Worm (Caenorhabditis elegans) whole organism, early embryonic: ENCODE data around the gene C46E10.3.

Source experiments
- B0310.2 ChIP-seq: sonication (generic microtip); optimal IDR thresholded peaks from 2 replicates; lab custom pipeline; 2016; ENCODE audit warnings: mild to moderate bottlenecking, missing genetic modification characterization, missing compliant biosample characterization
- F13C5.2 ChIP-seq: sonication (generic microtip); optimal IDR thresholded peaks from 2 replicates; lab custom pipeline; 2017; ENCODE audit warnings: mild to moderate bottlenecking, missing genetic modification characterization, inconsistent platforms, missing compliant biosample characterization
- ama-1 ChIP-seq: fragments of 150-350 bp; optimal IDR thresholded peaks from 2 replicates; lab custom pipeline; 2014
- ceh-13 ChIP-seq: fragments of 200-800 bp; sonication (Bioruptor generic); optimal IDR thresholded peaks from 2 replicates; lab custom pipeline; 2018; ENCODE audit warnings: mild to moderate bottlenecking, missing genetic modification characterization, missing compliant biosample characterization
- ceh-36 ChIP-seq: sonication (generic microtip); optimal IDR thresholded peaks from 2 replicates; lab custom pipeline; 2016; ENCODE audit warnings: missing genetic modification characterization, inconsistent platforms, missing compliant biosample characterization
- ets-7 ChIP-seq: sonication (generic microtip); optimal IDR thresholded peaks from 2 replicates; lab custom pipeline; 2016; ENCODE audit warnings: missing genotype, missing genetic modification characterization, missing compliant biosample characterization
- flt-1 ChIP-seq: fragments of 200-800 bp; sonication (Bioruptor generic); IDR thresholded peaks from 2 replicates; pipeline ENCODE4 v1.3.6; 2022; ENCODE audit warnings: missing genetic modification characterization, missing compliant biosample characterization
- hmg-4 ChIP-seq: fragments of 200-800 bp; sonication (Bioruptor generic); optimal IDR thresholded peaks from 2 replicates; lab custom pipeline; 2018; ENCODE audit warnings: mild to moderate bottlenecking, missing genetic modification characterization, missing compliant biosample characterization
- pes-1 ChIP-seq: fragments of 200-800 bp; sonication (Bioruptor generic); IDR thresholded peaks from 2 replicates; pipeline ENCODE4 v1.3.6; 2022; ENCODE audit warnings: missing genetic modification reagents, missing genetic modification characterization, missing compliant biosample characterization
- scrt-1 ChIP-seq: fragments of 200-800 bp; sonication (Bioruptor generic); IDR thresholded peaks from 2 replicates; pipeline ENCODE4 v1.3.6; 2022; ENCODE audit warnings: missing genetic modification characterization, missing compliant biosample characterization
- sea-1 ChIP-seq: fragments of 200-800 bp; sonication (Bioruptor generic); conservative IDR thresholded peaks from 2 replicates; pipeline ENCODE4 v1.3.6; 2022; ENCODE audit warnings: missing genetic modification characterization, missing compliant biosample characterization
- tbx-11 ChIP-seq: fragments of 200-800 bp; sonication (Bioruptor generic); IDR thresholded peaks from 2 replicates; pipeline ENCODE4 v1.3.6; 2022; ENCODE audit warnings: missing genetic modification characterization, missing compliant biosample characterization
- tbx-37 ChIP-seq: fragments of 200-800 bp; sonication (Bioruptor generic); conservative IDR thresholded peaks from 2 replicates; pipeline ENCODE4 v1.3.6; 2022; ENCODE audit warnings: missing genetic modification reagents, missing genetic modification characterization, missing compliant biosample characterization
- tra-4 ChIP-seq: sonication (generic microtip); optimal IDR thresholded peaks from 2 replicates; lab custom pipeline; 2017; ENCODE audit warnings: missing genetic modification characterization, missing compliant biosample characterization

ce11 chrII:3701305-3701704 is 19.8 kb upstream of the C46E10.3 start, which contains the start of gene srx-105:
- TF ChIP-seq flt-1 (GFP tag; lab: Robert Waterston, UW) (no peak), F13C5.2 (tag; lab: Kevin White, UChicago) (no peak), scrt-1 (GFP tag; lab: Robert Waterston, UW) (no peak), tbx-37 (GFP tag; lab: Robert Waterston, UW) (no peak), tbx-11 (no peak), ceh-36 (tag; lab: Kevin White, UChicago) (no peak), pes-1 (GFP tag; lab: Robert Waterston, UW) (no peak), ama-1 (lab: Kevin White, UChicago) (no peak), tra-4 (tag; lab: Kevin White, UChicago) (no peak), B0310.2 (no peak), ceh-13 (GFP tag; lab: Kevin White, UChicago) (no peak), sea-1 (GFP tag; lab: Robert Waterston, UW) (no peak), hmg-4 (GFP tag; lab: Kevin White, UChicago) (no peak), ets-7 (no peak)
